Fruit fly (Drosophila melanogaster) whole organism, prepupa: Measurements from ENCODE around the gene Pde11.

Experiments used
- Blimp-1 ChIP-seq: fragments of 200-800 bp; sonication (Bioruptor generic); optimal IDR thresholded peaks from 3 replicates; lab custom pipeline; 2017; ENCODE audit warnings: missing biosample characterization, missing genetic modification characterization, mild to moderate bottlenecking, moderate library complexity, missing genetic modification reagents
- CG10669 ChIP-seq: fragments of 200-800 bp; sonication (Bioruptor generic); optimal IDR thresholded peaks from 3 replicates; lab custom pipeline; 2018; ENCODE audit warnings: missing biosample characterization, mild to moderate bottlenecking, missing genetic modification characterization, moderate library complexity
- CG11294 ChIP-seq: fragments of 200-800 bp; sonication (Bioruptor generic); IDR thresholded peaks from 2 replicates; pipeline ENCODE4 v1.3.6; 2022; ENCODE audit warnings: missing biosample characterization, missing genetic modification characterization
- CG11762 ChIP-seq: fragments of 200-800 bp; sonication (Bioruptor generic); optimal IDR thresholded peaks from 3 replicates; lab custom pipeline; 2016; ENCODE audit warnings: missing biosample characterization, missing genetic modification characterization; ENCODE audit not compliant: insufficient read depth
- CG11902 ChIP-seq: fragments of 200-800 bp; sonication (Bioruptor generic); optimal IDR thresholded peaks from 3 replicates; lab custom pipeline; 2016; ENCODE audit warnings: missing biosample characterization, missing genetic modification characterization
- CG16779 ChIP-seq: fragments of 200-800 bp; sonication (Bioruptor generic); optimal IDR thresholded peaks from 3 replicates; lab custom pipeline; 2017; ENCODE audit warnings: missing biosample characterization, mild to moderate bottlenecking, missing genetic modification characterization
- CG31627 ChIP-seq: fragments of 200-800 bp; sonication (Bioruptor generic); optimal IDR thresholded peaks from 3 replicates; lab custom pipeline; 2016; ENCODE audit warnings: missing biosample characterization, missing genetic modification characterization
- CG32006 ChIP-seq: fragments of 200-800 bp; sonication (Bioruptor generic); optimal IDR thresholded peaks from 3 replicates; lab custom pipeline; 2017; ENCODE audit warnings: missing biosample characterization, mild to moderate bottlenecking, missing genetic modification characterization
- CG34406 ChIP-seq: fragments of 200-800 bp; sonication (Bioruptor generic); optimal IDR thresholded peaks from 3 replicates; lab custom pipeline; 2016; ENCODE audit warnings: missing biosample characterization, missing genetic modification characterization
- CG6163 ChIP-seq: fragments of 200-800 bp; sonication (Bioruptor generic); IDR thresholded peaks from 3 replicates; pipeline ENCODE4 v1.3.6; 2022; ENCODE audit warnings: missing biosample characterization, missing genetic modification characterization
- CG6276 ChIP-seq: fragments of 200-800 bp; sonication (Bioruptor generic); optimal IDR thresholded peaks from 2 replicates; lab custom pipeline; 2017; ENCODE audit warnings: missing biosample characterization, mild to moderate bottlenecking, missing genetic modification characterization
- CG6808 ChIP-seq: fragments of 200-800 bp; sonication (Bioruptor generic); optimal IDR thresholded peaks from 3 replicates; lab custom pipeline; 2017; ENCODE audit warnings: missing biosample characterization, missing genetic modification characterization, mild to moderate bottlenecking, moderate library complexity, missing genetic modification reagents
- CG8119 ChIP-seq: fragments of 200-800 bp; sonication (Bioruptor generic); IDR thresholded peaks from 3 replicates; pipeline ENCODE4 v1.3.6; 2022; ENCODE audit warnings: missing biosample characterization, missing genetic modification characterization
- CG8319 ChIP-seq: fragments of 200-800 bp; sonication (Bioruptor generic); optimal IDR thresholded peaks from 3 replicates; lab custom pipeline; 2016; ENCODE audit warnings: missing biosample characterization, missing genetic modification characterization
- CG9139 ChIP-seq: fragments of 200-800 bp; sonication (Bioruptor generic); optimal IDR thresholded peaks from 3 replicates; lab custom pipeline; 2017; ENCODE audit warnings: missing biosample characterization, mild to moderate bottlenecking, missing genetic modification characterization
- Eip75B ChIP-seq: fragments of 200-800 bp; sonication (Bioruptor generic); optimal IDR thresholded peaks from 3 replicates; lab custom pipeline; 2016; ENCODE audit warnings: missing biosample characterization, missing genetic modification characterization
- Eip78C ChIP-seq: fragments of 200-800 bp; sonication (Bioruptor generic); peaks from one replicate; lab custom pipeline; 2016; ENCODE audit warnings: missing biosample characterization, missing genetic modification characterization
- Eip93F ChIP-seq: fragments of 200-800 bp; sonication (Bioruptor generic); optimal IDR thresholded peaks from 2 replicates; lab custom pipeline; 2016; ENCODE audit warnings: missing biosample characterization, mild to moderate bottlenecking, missing genetic modification characterization
- Ets21C ChIP-seq: fragments of 200-800 bp; sonication (Bioruptor generic); optimal IDR thresholded peaks from 3 replicates; lab custom pipeline; 2016; ENCODE audit warnings: missing biosample characterization, missing genetic modification characterization
- Ets96B ChIP-seq: fragments of 200-800 bp; optimal IDR thresholded peaks from 2 replicates; lab custom pipeline; 2019; ENCODE audit warnings: missing biosample characterization, mild to moderate bottlenecking, missing genetic modification characterization, moderate library complexity
- Hr38 ChIP-seq: sonication (Bioruptor generic); optimal IDR thresholded peaks from 2 replicates; lab custom pipeline; 2016; ENCODE audit warnings: missing biosample characterization, missing genetic modification characterization
- Hr39 ChIP-seq: fragments of 200-800 bp; sonication (Bioruptor generic); optimal IDR thresholded peaks from 2 replicates; lab custom pipeline; 2016; ENCODE audit warnings: missing biosample characterization, missing genetic modification characterization
- Hr4 ChIP-seq: fragments of 200-800 bp; sonication (Bioruptor generic); optimal IDR thresholded peaks from 3 replicates; lab custom pipeline; 2016; ENCODE audit warnings: missing biosample characterization, missing genetic modification characterization
- Lpt ChIP-seq: fragments of 200-800 bp; sonication (Bioruptor generic); optimal IDR thresholded peaks from 3 replicates; lab custom pipeline; 2016; ENCODE audit warnings: missing biosample characterization, missing genetic modification characterization
- Met ChIP-seq: fragments of 200-800 bp; sonication (Bioruptor generic); optimal IDR thresholded peaks from 3 replicates; lab custom pipeline; 2016; ENCODE audit warnings: missing biosample characterization, missing genetic modification characterization
- OdsH ChIP-seq: fragments of 200-800 bp; sonication (Bioruptor generic); optimal IDR thresholded peaks from 3 replicates; lab custom pipeline; 2016; ENCODE audit warnings: missing biosample characterization, missing genetic modification characterization
- Sox102F ChIP-seq: fragments of 200-800 bp; sonication (Bioruptor generic); optimal IDR thresholded peaks from 2 replicates; lab custom pipeline; 2016; ENCODE audit warnings: missing biosample characterization, mild to moderate bottlenecking, missing genetic modification characterization
- Sox14 ChIP-seq: fragments of 200-800 bp; sonication (Bioruptor generic); optimal IDR thresholded peaks from 3 replicates; lab custom pipeline; 2016; ENCODE audit warnings: missing biosample characterization, missing genetic modification characterization
- Sox15 ChIP-seq: fragments of 200-800 bp; sonication (Bioruptor generic); optimal IDR thresholded peaks from 3 replicates; lab custom pipeline; 2016; ENCODE audit warnings: missing biosample characterization, missing genetic modification characterization
- acj6 ChIP-seq: fragments of 200-800 bp; sonication (Bioruptor generic); optimal IDR thresholded peaks from 3 replicates; lab custom pipeline; 2016; ENCODE audit warnings: missing biosample characterization, missing genetic modification characterization
- cyc ChIP-seq: fragments of 200-800 bp; sonication (Bioruptor generic); optimal IDR thresholded peaks from 3 replicates; lab custom pipeline; 2016; ENCODE audit warnings: missing biosample characterization, missing genetic modification characterization
- dsx ChIP-seq: fragments of 200-800 bp; optimal IDR thresholded peaks from 3 replicates; lab custom pipeline; 2019; ENCODE audit warnings: missing biosample characterization, mild to moderate bottlenecking, missing genetic modification characterization, moderate library complexity; ENCODE audit not compliant: poor library complexity, severe bottlenecking
- esn ChIP-seq: fragments of 200-800 bp; sonication (Bioruptor generic); optimal IDR thresholded peaks from 2 replicates; lab custom pipeline; 2016; ENCODE audit warnings: missing biosample characterization, mild to moderate bottlenecking, missing genetic modification characterization, moderate library complexity
- fd59A ChIP-seq: fragments of 200-800 bp; sonication (Bioruptor generic); optimal IDR thresholded peaks from 2 replicates; lab custom pipeline; 2017; ENCODE audit warnings: missing biosample characterization, mild to moderate bottlenecking, missing genetic modification characterization, missing genetic modification reagents
- fd85E ChIP-seq: fragments of 200-800 bp; sonication (Bioruptor generic); optimal IDR thresholded peaks from 3 replicates; lab custom pipeline; 2016; ENCODE audit warnings: missing biosample characterization, missing genetic modification characterization
- fkh ChIP-seq: fragments of 200-800 bp; sonication (Bioruptor generic); optimal IDR thresholded peaks from 3 replicates; lab custom pipeline; 2017; ENCODE audit warnings: missing biosample characterization, mild to moderate bottlenecking, missing genetic modification characterization, moderate library complexity
- lz ChIP-seq: fragments of 200-800 bp; sonication (Bioruptor generic); optimal IDR thresholded peaks from 3 replicates; lab custom pipeline; 2016; ENCODE audit warnings: missing biosample characterization, missing genetic modification characterization
- net ChIP-seq: fragments of 200-800 bp; sonication (Bioruptor generic); optimal IDR thresholded peaks from 3 replicates; lab custom pipeline; 2016; ENCODE audit warnings: missing biosample characterization, missing genetic modification characterization
- pdm3 ChIP-seq: fragments of 200-800 bp; sonication (Bioruptor generic); optimal IDR thresholded peaks from 3 replicates; lab custom pipeline; 2016; ENCODE audit warnings: missing biosample characterization, missing genetic modification characterization
- salr ChIP-seq, 2 experiments: fragments of 200-800 bp; sonication (Bioruptor generic); optimal IDR thresholded peaks; 3 replicates each; lab custom pipeline; 2016 to 2018; ENCODE audit warnings: missing biosample characterization in 2 of 2, missing genetic modification characterization in 2 of 2, mild to moderate bottlenecking in 1 of 2
- spab ChIP-seq: fragments of 200-800 bp; sonication (Bioruptor generic); optimal IDR thresholded peaks from 2 replicates; lab custom pipeline; 2017; ENCODE audit warnings: missing biosample characterization, mild to moderate bottlenecking, missing genetic modification characterization, missing genetic modification reagents
- ss ChIP-seq, 2 experiments: fragments of 200-800 bp; sonication (Bioruptor generic); optimal IDR thresholded peaks; 2 replicates in 1 of 2; 3 replicates in 1 of 2; lab custom pipeline; 2017 to 2018; ENCODE audit warnings: mild to moderate bottlenecking in 2 of 2, missing biosample characterization in 2 of 2, missing genetic modification characterization in 2 of 2, moderate library complexity in 1 of 2
- svp ChIP-seq: fragments of 200-800 bp; sonication (Bioruptor generic); peaks from one replicate; lab custom pipeline; 2016; ENCODE audit warnings: missing biosample characterization, missing genetic modification characterization
- topi ChIP-seq: fragments of 200-800 bp; sonication (Bioruptor generic); optimal IDR thresholded peaks from 3 replicates; lab custom pipeline; 2016; ENCODE audit warnings: missing biosample characterization, missing genetic modification characterization
- vri ChIP-seq: fragments of 200-800 bp; sonication (Bioruptor generic); optimal IDR thresholded peaks from 3 replicates; lab custom pipeline; 2016; ENCODE audit warnings: missing biosample characterization, mild to moderate bottlenecking, missing genetic modification characterization

Pde11 gene

DNA sequence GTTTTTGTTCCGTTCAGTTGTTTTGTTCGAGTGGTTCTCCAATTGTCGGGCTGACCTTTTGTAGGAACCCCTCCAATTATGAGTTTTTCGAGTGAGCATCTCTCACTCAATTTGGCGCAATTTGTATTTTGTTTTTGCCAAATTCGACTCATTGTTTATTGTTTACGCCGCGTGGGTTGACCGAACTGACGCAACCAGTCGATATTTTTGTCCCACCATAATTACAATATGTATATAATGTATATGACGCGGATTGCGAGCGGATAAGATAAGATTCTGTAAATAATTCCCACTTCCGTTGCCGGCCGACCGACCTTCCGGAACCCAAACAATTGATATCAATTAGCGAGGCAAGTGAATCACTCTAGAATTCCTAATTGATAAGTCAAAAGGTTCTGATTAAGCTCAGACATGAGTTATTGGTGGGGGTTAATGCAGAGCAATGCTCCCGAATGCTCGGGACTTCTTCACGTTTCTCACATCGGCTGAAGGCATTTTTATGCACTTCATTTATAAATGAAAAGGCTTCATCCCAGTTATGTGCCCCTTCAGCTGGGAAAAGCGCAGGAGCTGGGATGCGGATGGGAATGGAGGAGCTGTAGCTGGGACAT, 40.6 kb upstream of the Pde11 start:
- TF ChIP-seq CG34406: no peak
- no peak for TF ChIP-seq fd85E (GFP tag; lab: Kevin White, UChicago)
- TF ChIP-seq svp (GFP tag; lab: Kevin White, UChicago): peak; percentile 85
- no peak for TF ChIP-seq lz (GFP tag; lab: Kevin White, UChicago)
- no peak for TF ChIP-seq cyc
- TF ChIP-seq Sox102F: no peak
- peak; percentile 73 for TF ChIP-seq vri
- TF ChIP-seq Eip93F (GFP tag; lab: Kevin White, UChicago): peak; percentile 49

DNA sequence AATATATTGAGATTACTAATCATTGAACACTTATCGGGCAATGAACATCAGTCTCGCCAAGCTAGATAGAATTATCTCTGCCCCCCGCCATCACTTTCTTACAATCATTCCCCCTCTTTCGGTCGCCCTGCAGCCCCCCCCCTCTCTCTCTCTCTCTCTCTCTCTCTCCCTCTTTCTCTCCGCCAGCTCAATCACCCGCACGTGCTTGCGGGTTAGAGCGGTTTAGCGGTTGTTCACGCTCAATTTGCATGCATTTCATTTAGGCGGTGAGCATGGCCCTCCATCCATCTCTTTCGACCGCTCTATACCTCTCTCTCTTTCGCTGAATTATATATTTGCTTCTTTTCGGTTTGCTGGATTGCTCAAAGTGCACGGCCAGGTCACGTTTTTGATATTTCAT, 39.0 kb upstream of the Pde11 start:
- TF ChIP-seq salr (GFP tag; optimal IDR thresholded peaks at IDR 0.05; lab: Kevin White, UChicago) (no peak), CG8119 (GFP tag; lab: Robert Waterston, UW) (no peak), topi (GFP tag; lab: Kevin White, UChicago) (no peak), CG6808 (GFP tag; lab: Kevin White, UChicago) (no peak), svp (GFP tag; lab: Kevin White, UChicago) (peak; percentile 84), Eip78C (GFP tag; lab: Kevin White, UChicago) (peak; percentile 38)

DNA sequence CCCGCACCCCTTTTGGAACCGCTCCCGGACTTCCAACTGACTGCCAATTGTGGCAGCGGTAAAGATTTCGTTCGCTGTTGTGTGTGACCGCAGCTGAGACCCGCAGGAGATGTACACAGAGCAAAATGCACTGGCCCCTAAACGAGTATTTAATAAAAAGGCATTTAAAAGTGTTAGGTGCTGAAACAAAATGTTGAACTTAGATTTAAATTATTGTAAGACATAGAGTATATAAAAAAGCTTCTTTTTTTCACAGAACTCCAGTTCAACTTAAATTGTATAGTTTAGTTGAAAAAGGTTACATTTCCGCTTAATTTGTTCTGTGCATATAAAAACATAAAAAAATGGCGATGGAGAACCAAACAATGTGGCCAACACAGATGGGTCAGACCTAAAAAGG, 38.0 kb upstream of the Pde11 start:
- peak in 1 of 2 experiments; percentile 55 for TF ChIP-seq salr (GFP tag; optimal IDR thresholded peaks at IDR 0.05; lab: Kevin White, UChicago)
- TF ChIP-seq CG9139 (GFP tag; lab: Kevin White, UChicago): no peak
- TF ChIP-seq CG10669 (GFP tag; lab: Kevin White, UChicago): peak; percentile 46
- TF ChIP-seq Sox14: peak; percentile 64
- TF ChIP-seq Ets96B (tag; lab: Kevin White, UChicago): peak; percentile 59
- no peak for TF ChIP-seq Hr38 (GFP tag; lab: Kevin White, UChicago)
- TF ChIP-seq Eip93F (GFP tag; lab: Kevin White, UChicago): no peak
- peak; percentile 77 for TF ChIP-seq Eip75B (GFP tag; lab: Kevin White, UChicago)
- TF ChIP-seq fkh: no peak
- peak; percentile 69 for TF ChIP-seq Sox102F
- peak; percentile 47 for TF ChIP-seq cyc
- peak; percentile 58 for TF ChIP-seq Hr39 (GFP tag; lab: Kevin White, UChicago)
- TF ChIP-seq Hr4 (GFP tag; lab: Kevin White, UChicago): peak; percentile 76
- TF ChIP-seq Met (GFP tag; lab: Kevin White, UChicago): peak; percentile 74
- TF ChIP-seq fd59A (GFP tag; lab: Kevin White, UChicago): no peak
- TF ChIP-seq svp (GFP tag; lab: Kevin White, UChicago): peak; percentile 79
- no peak for TF ChIP-seq CG11902 (GFP tag; lab: Kevin White, UChicago)
- TF ChIP-seq CG8319 (GFP tag; lab: Kevin White, UChicago): peak; percentile 40
- TF ChIP-seq Lpt (GFP tag; lab: Kevin White, UChicago): peak; percentile 74
- TF ChIP-seq fd85E (GFP tag; lab: Kevin White, UChicago): no peak
- peak; percentile 51 for TF ChIP-seq topi (GFP tag; lab: Kevin White, UChicago)
- peak; percentile 22 for TF ChIP-seq spab (GFP tag; lab: Kevin White, UChicago)
- peak; percentile 25 for TF ChIP-seq CG34406
- TF ChIP-seq vri: peak; percentile 66
- TF ChIP-seq CG11762 (GFP tag; lab: Kevin White, UChicago): peak; percentile 37
- peak; percentile 47 for TF ChIP-seq OdsH (GFP tag; lab: Kevin White, UChicago)
- TF ChIP-seq Sox15 (GFP tag; lab: Kevin White, UChicago): no peak
- TF ChIP-seq Eip78C (GFP tag; lab: Kevin White, UChicago): peak; percentile 87
- peak; percentile 79 for TF ChIP-seq CG6163 (GFP tag; lab: Robert Waterston, UW)
- TF ChIP-seq CG16779: peak; percentile 57
- peak; percentile 74 for TF ChIP-seq pdm3 (GFP tag; lab: Kevin White, UChicago)
- TF ChIP-seq CG31627 (GFP tag; lab: Kevin White, UChicago): peak; percentile 64
- peak; percentile 32 for TF ChIP-seq net (GFP tag; lab: Kevin White, UChicago)
- no peak for TF ChIP-seq Blimp-1 (GFP tag; lab: Kevin White, UChicago)
- peak; percentile 83 for TF ChIP-seq CG32006 (GFP tag; lab: Kevin White, UChicago)
- TF ChIP-seq esn (GFP tag; lab: Kevin White, UChicago): peak; percentile 72
- peak; percentile 43 for TF ChIP-seq CG11294 (GFP tag; lab: Robert Waterston, UW)
- TF ChIP-seq dsx (GFP tag; lab: Kevin White, UChicago): peak; percentile 10
- TF ChIP-seq Ets21C (GFP tag; lab: Kevin White, UChicago): peak; percentile 15
- peak; percentile 73 for TF ChIP-seq CG6276 (GFP tag; lab: Kevin White, UChicago)
- TF ChIP-seq acj6: peak; percentile 75
- TF ChIP-seq ss (GFP tag; optimal IDR thresholded peaks at IDR 0.05; lab: Kevin White, UChicago): no peak
